Fruit fly (Drosophila melanogaster) whole organism, larva: ENCODE data around the gene AttD.

Source experiments
- noc ChIP-seq: fragments of 200-800 bp; sonication (Bioruptor generic); optimal IDR thresholded peaks from 3 replicates; lab custom pipeline; 2019; ENCODE audit warnings: missing biosample characterization, mild to moderate bottlenecking, missing genetic modification characterization, moderate library complexity

The AttD gene

dm6 chr3R:17644019-17644418 lies 19.0 kb downstream of the AttD start:
- no peak for TF ChIP-seq noc

DNA sequence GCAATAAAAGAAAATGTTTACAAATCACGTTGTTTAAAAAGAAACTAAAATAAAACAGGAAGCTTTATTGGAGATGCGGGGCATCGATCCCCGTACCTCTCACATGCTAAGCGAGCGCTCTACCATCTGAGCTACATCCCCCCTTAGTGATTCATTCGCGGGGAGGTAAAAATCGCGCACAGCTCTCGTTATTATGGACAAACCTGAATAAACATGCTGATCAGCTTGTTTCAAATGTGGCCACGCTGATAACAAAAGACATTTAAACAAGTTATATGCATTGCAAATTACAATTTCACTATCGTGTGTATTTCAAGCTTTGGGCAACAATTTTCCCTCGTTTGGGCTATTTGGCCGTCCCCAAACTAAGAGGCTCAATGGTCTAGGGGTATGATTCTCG lies 20.2 kb downstream of the AttD start:
- no peak for TF ChIP-seq noc

DNA sequence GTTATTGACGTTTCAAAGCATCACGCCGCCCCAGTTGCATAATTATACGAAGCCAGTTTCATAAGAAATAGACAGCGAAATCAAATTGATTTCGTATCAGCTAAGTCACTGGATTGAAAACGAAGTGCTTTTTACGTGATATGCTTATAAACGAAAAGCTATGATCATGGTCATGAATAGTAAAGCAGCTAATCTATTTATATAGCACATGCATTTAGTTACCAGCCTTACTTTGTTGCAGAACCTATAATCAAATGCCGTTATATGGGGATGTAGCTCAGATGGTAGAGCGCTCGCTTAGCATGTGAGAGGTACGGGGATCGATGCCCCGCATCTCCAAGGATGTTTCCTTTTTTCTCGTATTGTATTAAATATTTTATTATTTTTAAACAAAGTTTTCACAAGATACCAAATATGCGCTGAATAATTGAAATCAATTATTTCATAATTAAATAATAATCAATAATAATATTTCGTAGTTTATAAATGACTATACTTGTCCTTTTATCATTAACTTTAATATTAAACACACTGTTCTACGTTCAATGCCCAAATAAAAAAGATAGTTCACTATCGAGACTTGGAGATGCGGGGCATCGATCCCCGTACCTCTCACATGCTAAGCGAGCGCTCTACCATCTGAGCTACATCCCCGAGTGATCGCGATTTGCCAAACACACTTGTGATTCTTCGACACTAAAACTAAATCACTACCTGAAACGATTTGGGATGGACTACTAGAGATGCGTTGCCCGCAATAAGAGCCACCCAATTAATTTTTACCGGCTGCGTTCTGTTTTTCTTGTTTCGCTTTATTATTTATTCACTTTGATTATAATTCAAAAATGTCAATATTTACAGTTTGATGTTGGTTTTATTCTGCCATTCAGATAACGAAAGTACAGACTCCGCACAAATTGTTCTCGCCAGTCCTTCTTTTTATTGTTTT lies 21.3 kb downstream of the AttD start:
- TF ChIP-seq noc = no peak

DNA sequence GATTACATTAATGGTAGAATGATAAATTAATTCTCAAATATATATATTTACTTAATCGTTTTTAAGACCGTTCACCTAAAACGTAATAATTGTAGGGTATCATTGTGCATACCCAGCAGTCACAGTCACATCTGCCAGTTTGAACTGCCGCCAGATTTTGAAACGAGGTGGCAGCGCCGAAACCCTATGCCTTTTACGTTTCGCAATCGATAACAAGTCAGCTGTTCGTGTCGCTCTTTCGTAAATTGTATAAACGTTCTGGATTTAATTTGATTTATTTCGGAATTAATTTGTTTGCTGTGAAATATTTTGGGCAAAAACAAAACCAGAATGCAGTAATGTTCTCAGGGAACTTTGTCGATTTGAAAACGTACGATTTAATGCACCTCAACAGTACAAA lies 22.4 kb downstream of the AttD start, which contains the start of gene CG14322:
Gene CG14322, plus strand, starts transcription at position 236 of the 400 bp plus-strand sequence.
- no peak for TF ChIP-seq noc

DNA sequence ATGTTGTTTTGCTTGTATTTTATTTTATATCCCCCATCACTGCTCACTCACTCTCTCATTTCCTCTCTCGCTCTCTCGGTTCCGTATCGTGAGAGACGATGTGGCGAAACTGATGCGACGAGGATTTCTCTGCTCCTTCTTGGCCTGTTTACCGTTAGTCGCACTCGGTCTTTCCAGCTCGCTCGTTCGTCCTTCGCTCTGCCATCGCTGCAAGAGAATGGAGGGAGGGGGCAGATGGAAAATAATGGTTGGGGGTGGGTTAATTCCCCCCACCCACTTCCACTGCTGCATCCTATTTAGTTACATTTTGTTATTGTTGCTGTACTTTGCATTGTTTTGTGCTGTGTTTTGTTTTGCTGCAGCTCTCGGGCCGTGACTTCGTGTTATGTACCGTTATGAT lies 28.8 kb downstream of the AttD start:
- no peak for TF ChIP-seq noc

dm6 chr3R:17655040-17655439 lies 30.0 kb downstream of the AttD start:
- no peak for TF ChIP-seq noc

dm6 chr3R:17656923-17657322 lies 31.9 kb downstream of the AttD start:
- no peak for TF ChIP-seq noc

DNA sequence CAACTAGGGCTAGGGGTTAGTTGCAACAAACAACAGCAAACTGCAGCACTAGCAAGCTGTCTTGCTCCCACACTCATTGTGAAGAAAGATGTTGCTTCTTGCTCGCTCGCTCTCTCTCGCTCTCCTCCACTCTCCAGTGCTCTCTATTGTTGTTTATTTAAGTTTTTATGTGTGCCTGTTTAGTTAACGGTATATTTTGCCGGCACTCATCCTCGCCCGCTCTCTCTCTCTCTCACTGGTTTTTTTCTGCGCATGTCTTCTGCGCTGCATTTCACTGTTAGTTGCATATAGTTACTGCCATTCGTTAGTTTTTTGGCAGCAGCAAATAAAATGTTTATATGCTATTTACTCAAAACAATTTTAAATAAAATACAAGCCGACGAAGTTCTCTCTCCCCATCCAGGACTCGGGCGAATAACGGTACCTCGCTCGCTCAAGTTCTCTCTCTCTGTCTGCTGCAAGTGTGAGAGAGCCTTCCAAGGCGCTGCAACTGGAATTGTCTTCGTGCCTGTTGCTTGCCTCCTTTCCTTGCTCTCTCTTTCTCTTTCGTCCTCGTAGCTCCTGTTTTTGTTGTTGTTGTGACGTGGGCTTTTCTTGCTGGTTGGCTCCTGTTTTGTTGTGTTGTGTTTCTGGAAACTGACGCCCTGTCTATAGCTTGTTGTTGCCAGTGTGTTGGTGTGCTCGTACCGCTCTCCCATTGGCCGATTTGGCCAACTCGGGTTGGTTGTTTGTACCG lies 41.2 kb downstream of the AttD start:
- no peak for TF ChIP-seq noc

DNA sequence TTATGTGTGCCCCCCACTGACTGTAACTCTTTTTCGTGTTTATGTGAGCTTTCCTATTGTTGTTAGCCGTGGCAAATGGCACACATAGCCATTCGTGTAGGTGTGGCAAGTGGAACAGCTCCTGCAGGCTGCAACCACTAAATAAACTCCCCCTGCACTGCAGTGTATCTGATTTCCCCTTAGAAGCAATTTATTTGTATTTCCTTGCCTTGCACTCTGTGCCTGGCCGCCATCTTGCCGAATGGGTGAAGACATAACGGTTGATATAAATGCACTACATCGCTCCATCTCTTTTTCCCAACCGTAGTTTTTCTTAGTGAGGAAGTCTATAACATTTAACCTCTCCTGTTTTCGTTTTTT lies 41.7 kb downstream of the AttD start:
- no peak for TF ChIP-seq noc

DNA sequence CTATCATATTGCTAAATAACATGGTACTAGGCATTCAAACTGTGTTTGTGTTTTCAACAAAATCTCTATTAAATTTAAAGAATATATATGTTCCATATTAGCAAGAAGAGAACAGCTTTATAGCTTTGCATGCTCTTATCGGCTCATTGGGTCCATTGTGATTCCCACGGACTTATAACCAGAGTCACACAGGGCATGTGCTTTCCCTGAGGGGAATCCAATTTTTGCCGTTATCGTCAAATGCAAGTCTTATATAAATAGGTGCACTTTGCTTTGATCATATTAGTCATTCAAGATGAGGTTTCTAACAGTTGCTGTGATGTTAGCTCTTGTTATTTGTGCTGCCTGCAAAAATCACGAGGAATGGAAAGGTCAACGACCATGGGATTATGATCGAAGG lies 42.2 kb downstream of the AttD start, which contains the start of gene CG45045:
Gene CG45045, plus strand, starts transcription at position 294 of the 400 bp plus-strand sequence.
- TF ChIP-seq noc = no peak

DNA sequence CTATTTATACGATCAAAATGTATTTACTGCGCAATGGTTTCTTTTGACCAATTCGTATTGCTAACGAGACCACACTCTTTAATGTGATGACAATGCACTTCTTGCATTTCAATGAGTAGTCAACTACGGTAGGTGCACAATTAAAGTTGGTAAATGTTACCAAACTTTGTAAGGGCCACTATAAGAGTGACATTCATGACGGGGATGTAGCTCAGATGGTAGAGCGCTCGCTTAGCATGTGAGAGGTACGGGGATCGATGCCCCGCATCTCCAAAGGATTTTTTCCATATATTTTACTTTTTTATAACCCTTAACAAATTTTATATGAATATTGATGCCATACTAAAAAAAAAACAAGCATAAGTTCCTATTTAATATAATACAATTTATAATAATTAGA lies 42.9 kb downstream of the AttD start:
- no peak for TF ChIP-seq noc

DNA sequence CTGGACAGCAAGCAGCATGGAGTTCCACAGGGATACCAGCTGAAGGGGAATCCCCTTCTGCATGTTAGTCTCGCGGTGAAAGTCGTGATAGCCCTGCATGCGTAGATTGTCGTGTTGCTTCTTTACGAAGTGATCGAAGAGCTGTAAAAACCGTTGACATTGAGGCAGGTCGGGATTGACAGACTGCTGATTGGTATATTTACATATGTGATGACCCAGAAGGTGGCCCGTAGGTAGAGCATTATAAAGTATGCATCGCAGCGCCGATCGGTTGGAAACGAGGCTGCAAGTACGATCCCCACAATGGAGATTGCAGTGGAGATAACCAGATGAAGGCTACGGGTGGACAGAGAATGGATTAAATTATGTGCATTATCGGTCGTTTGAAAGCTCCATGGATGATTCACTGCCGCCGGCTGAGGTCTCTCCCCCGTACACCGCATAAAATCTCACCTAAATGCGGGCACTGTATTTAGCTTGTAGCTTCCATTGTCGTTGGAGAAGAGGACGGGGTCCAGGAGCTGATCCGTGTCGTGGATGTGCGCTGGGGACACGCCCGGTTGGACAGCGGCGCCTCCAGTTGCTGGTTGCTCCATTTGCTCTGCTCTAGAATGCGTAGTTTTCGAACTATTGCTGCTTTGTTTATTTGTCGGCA lies 45.3 kb downstream of the AttD start:
- TF ChIP-seq noc = no peak

dm6 chr3R:17670857-17671336 lies 45.8 kb downstream of the AttD start, which contains the start of the genes CG7523 and Mps1:
TSS of gene CG7523 (minus strand) at chr3R:17670895.
TSS of gene Mps1 (plus strand) at chr3R:17671271.
- no peak for TF ChIP-seq noc
